Worm (Caenorhabditis elegans) whole organism, L4 larva: ENCODE results near the gene T28C6.8.

Experiments
- R02D3.7 ChIP-seq: fragments of 150-350 bp; sonication (generic microtip); optimal IDR thresholded peaks from 3 replicates; lab custom pipeline; 2014; ENCODE audit warnings: missing biosample characterization, missing genetic modification characterization
- T26A8.4 ChIP-seq: fragments of 200-800 bp; sonication (Bioruptor generic); IDR thresholded peaks from 2 replicates; pipeline ENCODE4 v1.3.6; 2022; ENCODE audit warnings: missing genetic modification characterization, missing compliant biosample characterization
- Y105C5A.15 ChIP-seq: fragments of 200-800 bp; sonication (Bioruptor generic); IDR thresholded peaks from 2 replicates; pipeline ENCODE4 v1.3.6; 2022; ENCODE audit warnings: missing genetic modification characterization, missing compliant biosample characterization
- ZK546.5 ChIP-seq, 2 experiments: sonication (generic microtip); optimal IDR thresholded peaks; 2 replicates each; lab custom pipeline; 2017; ENCODE audit warnings: missing biosample characterization in 2 of 2, missing genetic modification characterization in 2 of 2
- aha-1 ChIP-seq: fragments of 150-350 bp; peaks from one replicate; lab custom pipeline; 2014; ENCODE audit warnings: missing biosample characterization, missing genetic modification characterization
- ama-1 ChIP-seq: fragments of 150-350 bp; optimal IDR thresholded peaks from 2 replicates; lab custom pipeline; 2014; ENCODE audit warnings: inconsistent platforms, mixed read lengths
- arid-1 ChIP-seq: fragments of 200-800 bp; sonication (Bioruptor generic); conservative IDR thresholded peaks from 2 replicates; pipeline ENCODE4 v1.3.6; 2022; ENCODE audit warnings: missing genetic modification reagents, missing genetic modification characterization, missing compliant biosample characterization
- daf-19 ChIP-seq: fragments of 200-800 bp; sonication (Bioruptor generic); conservative IDR thresholded peaks from 2 replicates; pipeline ENCODE4 v1.3.6; 2022; ENCODE audit warnings: missing genetic modification characterization, missing compliant biosample characterization
- daf-8 ChIP-seq: fragments of 200-800 bp; sonication (Bioruptor generic); IDR thresholded peaks from 2 replicates; pipeline ENCODE4 v1.3.6; 2022; ENCODE audit warnings: missing genetic modification characterization, missing compliant biosample characterization
- dmd-6 ChIP-seq: fragments of 200-800 bp; sonication (Bioruptor generic); IDR thresholded peaks from 2 replicates; pipeline ENCODE4 v1.3.6; 2022; ENCODE audit warnings: missing genetic modification reagents, missing genetic modification characterization, missing compliant biosample characterization
- duxl-1 ChIP-seq: sonication (generic microtip); optimal IDR thresholded peaks from 2 replicates; lab custom pipeline; 2016; ENCODE audit warnings: mild to moderate bottlenecking, missing genetic modification characterization, moderate library complexity, missing compliant biosample characterization; ENCODE audit not compliant: poor library complexity
- fkh-10 ChIP-seq: fragments of 150-350 bp; optimal IDR thresholded peaks from 2 replicates; lab custom pipeline; 2014; ENCODE audit warnings: missing biosample characterization, missing genetic modification reagents, missing genetic modification characterization
- gei-8 ChIP-seq: fragments of 200-800 bp; sonication (Bioruptor generic); optimal IDR thresholded peaks from 2 replicates; lab custom pipeline; 2018; ENCODE audit warnings: mild to moderate bottlenecking, missing genetic modification characterization, missing compliant biosample characterization
- hif-1 ChIP-seq, 2 experiments: sonication (generic microtip); optimal IDR thresholded peaks; 2 replicates each; lab custom pipeline; 2016 to 2017; ENCODE audit warnings: missing compliant biosample characterization in 2 of 2, missing genetic modification characterization in 2 of 2, missing genetic modification reagents in 2 of 2, missing genotype in 2 of 2, mild to moderate bottlenecking in 1 of 2
- jun-1 ChIP-seq: fragments of 150-350 bp; optimal IDR thresholded peaks from 2 replicates; lab custom pipeline; 2014; ENCODE audit warnings: missing biosample characterization, missing genetic modification reagents, missing genetic modification characterization
- lin-29 ChIP-seq: fragments of 200-800 bp; sonication (Bioruptor generic); IDR thresholded peaks from 2 replicates; pipeline ENCODE4 v1.3.6; 2022; ENCODE audit warnings: missing genetic modification reagents, missing genetic modification characterization, missing compliant biosample characterization
- lsy-2 ChIP-seq, 2 experiments: fragments of 150-350 bp in 1 of 2; sonication (generic microtip) in 1 of 2; optimal IDR thresholded peaks; 2 replicates each; lab custom pipeline; 2014 to 2017; ENCODE audit warnings: missing biosample characterization in 2 of 2, missing genetic modification characterization in 2 of 2
- madf-9 ChIP-seq: fragments of 200-800 bp; sonication (Bioruptor generic); conservative IDR thresholded peaks from 2 replicates; pipeline ENCODE4 v1.3.6; 2022; ENCODE audit warnings: missing genetic modification reagents, missing genetic modification characterization, missing compliant biosample characterization
- mdl-1 ChIP-seq, 2 experiments: fragments of 150-350 bp in 1 of 2; sonication (generic microtip) in 1 of 2; optimal IDR thresholded peaks; 2 replicates each; lab custom pipeline; 2014 to 2017; ENCODE audit warnings: missing biosample characterization in 2 of 2, missing genetic modification characterization in 2 of 2
- mep-1 ChIP-seq: fragments of 150-350 bp; sonication (generic microtip); optimal IDR thresholded peaks from 3 replicates; lab custom pipeline; 2014; ENCODE audit warnings: missing biosample characterization, missing genetic modification characterization
- mes-2 ChIP-seq: sonication (generic microtip); optimal IDR thresholded peaks from 2 replicates; lab custom pipeline; 2016; ENCODE audit warnings: missing genotype, mild to moderate bottlenecking, missing genetic modification characterization, missing compliant biosample characterization; ENCODE audit not compliant: poor library complexity, severe bottlenecking
- nhr-10 ChIP-seq: fragments of 150-350 bp; optimal IDR thresholded peaks from 2 replicates; lab custom pipeline; 2014; ENCODE audit warnings: missing biosample characterization, missing genetic modification characterization
- nhr-237 ChIP-seq: sonication (generic microtip); optimal IDR thresholded peaks from 2 replicates; lab custom pipeline; 2017; ENCODE audit warnings: missing biosample characterization, missing genetic modification characterization
- nhr-25 ChIP-seq: sonication (generic microtip); optimal IDR thresholded peaks from 2 replicates; lab custom pipeline; 2017; ENCODE audit warnings: missing genetic modification characterization, mild to moderate bottlenecking, missing compliant biosample characterization, antibody characterized with exemption, moderate library complexity, borderline replicate concordance; ENCODE audit not compliant: insufficient read depth
- nhr-28 ChIP-seq: fragments of 150-350 bp; optimal IDR thresholded peaks from 2 replicates; lab custom pipeline; 2014; ENCODE audit warnings: missing biosample characterization, missing genetic modification characterization
- nhr-41 ChIP-seq: fragments of 200-800 bp; sonication (Bioruptor generic); IDR thresholded peaks from 2 replicates; pipeline ENCODE4 v1.3.6; 2022; ENCODE audit warnings: missing genetic modification reagents, missing genetic modification characterization, missing compliant biosample characterization
- pqm-1 ChIP-seq: sonication (generic microtip); optimal IDR thresholded peaks from 2 replicates; lab custom pipeline; 2017; ENCODE audit warnings: missing biosample characterization, missing genetic modification characterization
- sdz-12 ChIP-seq: fragments of 200-800 bp; sonication (Bioruptor generic); optimal IDR thresholded peaks from 2 replicates; lab custom pipeline; 2018; ENCODE audit warnings: mild to moderate bottlenecking, missing genetic modification characterization, missing compliant biosample characterization
- set-16 ChIP-seq: fragments of 200-800 bp; sonication (Bioruptor generic); IDR thresholded peaks from 2 replicates; pipeline ENCODE4 v1.3.6; 2022; ENCODE audit warnings: missing genetic modification reagents, missing genetic modification characterization, missing compliant biosample characterization
- snpc-4 ChIP-seq: fragments of 150-350 bp; optimal IDR thresholded peaks from 2 replicates; lab custom pipeline; 2014; ENCODE audit warnings: missing biosample characterization, missing genetic modification characterization
- spr-1 ChIP-seq: sonication (generic microtip); optimal IDR thresholded peaks from 2 replicates; lab custom pipeline; 2016; ENCODE audit warnings: mild to moderate bottlenecking, missing genetic modification characterization, missing compliant biosample characterization
- spr-3 ChIP-seq: fragments of 200-800 bp; sonication (Bioruptor generic); optimal IDR thresholded peaks from 2 replicates; lab custom pipeline; 2018; ENCODE audit warnings: mild to moderate bottlenecking, missing genetic modification characterization, missing compliant biosample characterization
- tag-97 ChIP-seq: fragments of 200-800 bp; sonication (Bioruptor generic); IDR thresholded peaks from 2 replicates; pipeline ENCODE4 v1.3.6; 2022; ENCODE audit warnings: missing genetic modification characterization, missing compliant biosample characterization
- unc-130 ChIP-seq: sonication (generic microtip); optimal IDR thresholded peaks from 2 replicates; lab custom pipeline; 2016; ENCODE audit warnings: missing genetic modification reagents, missing genetic modification characterization, missing compliant biosample characterization
- zag-1 ChIP-seq: fragments of 150-350 bp; optimal IDR thresholded peaks from 2 replicates; lab custom pipeline; 2014; ENCODE audit warnings: missing biosample characterization, missing genetic modification characterization
- zfp-2 ChIP-seq: sonication (generic microtip); optimal IDR thresholded peaks from 2 replicates; lab custom pipeline; 2016; ENCODE audit warnings: mild to moderate bottlenecking, missing genetic modification characterization, missing compliant biosample characterization
- zfp-3 ChIP-seq: fragments of 200-800 bp; sonication (Bioruptor generic); conservative IDR thresholded peaks from 2 replicates; pipeline ENCODE4 v1.3.6; 2022; ENCODE audit warnings: missing genetic modification reagents, missing genetic modification characterization, missing compliant biosample characterization

Gene T28C6.8

ce11 chrIV:8826606-8827000 is 3.9 kb downstream of the T28C6.8 start (continued):
- TF ChIP-seq Y105C5A.15 (GFP tag; lab: Robert Waterston, UW) (no peak), zfp-2 (no peak), sdz-12 (GFP tag; lab: Kevin White, UChicago) (no peak), unc-130 (no peak), spr-1 (no peak), lin-29 (GFP tag; lab: Robert Waterston, UW) (no peak), lsy-2 (tag; optimal IDR thresholded peaks at IDR 0.05; lab: Kevin White, UChicago) (peak in 1 of 2 experiments; percentile 50), madf-9 (GFP tag; lab: Robert Waterston, UW) (no peak), dmd-6 (no peak), daf-19 (no peak), R02D3.7 (tag; lab: Kevin White, UChicago) (no peak), hif-1 (tag; optimal IDR thresholded peaks at IDR 0.05; lab: Kevin White, UChicago) (peak in 1 of 2 experiments; percentile 21), set-16 (GFP tag; lab: Robert Waterston, UW) (no peak), arid-1 (GFP tag; lab: Robert Waterston, UW) (no peak), pqm-1 (tag; lab: Kevin White, UChicago) (no peak), nhr-28 (tag; lab: Kevin White, UChicago) (no peak), mep-1 (tag; lab: Kevin White, UChicago) (peak; percentile 16), fkh-10 (GFP tag; lab: Kevin White, UChicago) (no peak), tag-97 (GFP tag; lab: Robert Waterston, UW) (no peak), mdl-1 (tag; optimal IDR thresholded peaks at IDR 0.05; lab: Kevin White, UChicago) (no peak), mes-2 (tag; lab: Kevin White, UChicago) (peak; percentile 54), duxl-1 (tag; lab: Kevin White, UChicago) (no peak), daf-8 (GFP tag; lab: Robert Waterston, UW) (no peak), spr-3 (GFP tag; lab: Kevin White, UChicago) (no peak), nhr-25 (tag; lab: Kevin White, UChicago) (no peak), gei-8 (GFP tag; lab: Kevin White, UChicago) (no peak), ZK546.5 (tag; optimal IDR thresholded peaks at IDR 0.05; lab: Kevin White, UChicago) (no peak), zfp-3 (GFP tag; lab: Robert Waterston, UW) (no peak), nhr-10 (tag; lab: Kevin White, UChicago) (no peak), snpc-4 (no peak)

ce11 chrIV:8825997-8826605 is 4.4 kb downstream of the T28C6.8 start:
- TF ChIP-seq jun-1 (peak; percentile 14), nhr-237 (peak; percentile 4), aha-1 (tag; lab: Kevin White, UChicago) (peak; percentile 97), daf-19 (no peak), nhr-41 (GFP tag; lab: Robert Waterston, UW) (no peak), ama-1 (lab: Kevin White, UChicago) (peak; percentile 52), nhr-25 (tag; lab: Kevin White, UChicago) (peak; percentile 27), mes-2 (tag; lab: Kevin White, UChicago) (peak; percentile 50), zag-1 (tag; lab: Kevin White, UChicago) (no peak), T26A8.4 (peak; percentile 86), mep-1 (tag; lab: Kevin White, UChicago) (peak; percentile 46)
- TF ChIP-seq, all 104 proteins: peak for 8
